Worm (Caenorhabditis elegans): ENCODE results near the gene T23G4.2.
A peak's percentile ranks its signal among the peaks of the same experiment; 100 is the strongest.

ce11 chrIV:13709069-13709640 lies 19.8 kb upstream of the T23G4.2 start:
- TF ChIP-seq mxl-1 (tag; optimal IDR thresholded peaks at IDR 0.05) = no peak
- peak; percentile 46 for TF ChIP-seq F49E8.2 (tag; optimal IDR thresholded peaks at IDR 0.05; ENCODE audit: insufficient read depth)
- no peak for TF ChIP-seq F57C9.4 (tag; optimal IDR thresholded peaks at IDR 0.05)
- no peak for TF ChIP-seq aptf-2 (GFP tag; conservative IDR thresholded peaks at IDR 0.05)
- TF ChIP-seq unc-130 (GFP tag; optimal IDR thresholded peaks at IDR 0.05) = no peak
- no peak for TF ChIP-seq hsf-1 (GFP tag; IDR thresholded peaks at IDR 0.05)
- TF ChIP-seq ztf-22 (GFP tag; optimal IDR thresholded peaks at IDR 0.05) = no peak
- no peak for TF ChIP-seq lin-54 (GFP tag; optimal IDR thresholded peaks at IDR 0.05)
- TF ChIP-seq B0336.3 (GFP tag; IDR thresholded peaks at IDR 0.05) = no peak
- no peak for TF ChIP-seq dpl-1 (GFP tag; optimal IDR thresholded peaks at IDR 0.05)

All from whole organism, young adult.